Worm (Caenorhabditis elegans) whole organism, L1 larva: ENCODE results near the gene nfu-1.
A peak's percentile ranks its signal among the peaks of the same experiment; 100 is the strongest.

ENCODE experiments used
- C34B4.2 ChIP-seq: sonication (generic microtip); optimal IDR thresholded peaks from 2 replicates; lab custom pipeline; 2017; ENCODE audit warnings: mild to moderate bottlenecking, missing genetic modification characterization, missing compliant biosample characterization
- F16B12.6 ChIP-seq: fragments of 150-350 bp; optimal IDR thresholded peaks from 2 replicates; lab custom pipeline; 2014; ENCODE audit warnings: missing biosample characterization, missing genetic modification characterization
- Y116A8C.19 ChIP-seq: sonication (generic microtip); optimal IDR thresholded peaks from 2 replicates; lab custom pipeline; 2016; ENCODE audit warnings: missing compliant biosample characterization, missing genetic modification characterization, borderline replicate concordance
- aha-1 ChIP-seq: fragments of 150-350 bp; optimal IDR thresholded peaks from 2 replicates; lab custom pipeline; 2014; ENCODE audit warnings: missing biosample characterization, missing genetic modification characterization
- ama-1 ChIP-seq: fragments of 150-350 bp; optimal IDR thresholded peaks from 2 replicates; lab custom pipeline; 2014
- ceh-63 ChIP-seq: fragments of 200-800 bp; sonication (Bioruptor generic); optimal IDR thresholded peaks from 2 replicates; lab custom pipeline; 2018; ENCODE audit warnings: mild to moderate bottlenecking, missing genetic modification characterization, missing compliant biosample characterization
- ceh-8 ChIP-seq: fragments of 200-800 bp; sonication (Bioruptor generic); optimal IDR thresholded peaks from 2 replicates; lab custom pipeline; 2018; ENCODE audit warnings: mild to moderate bottlenecking, missing genetic modification characterization, moderate library complexity, missing compliant biosample characterization
- ceh-82 ChIP-seq, 3 experiments: fragments of 150-350 bp in 1 of 3; sonication (generic microtip) in 2 of 3; optimal IDR thresholded peaks; 2 replicates each; lab custom pipeline; 2014 to 2017; ENCODE audit warnings: missing biosample characterization in 3 of 3, missing genetic modification characterization in 3 of 3
- ces-1 ChIP-seq: fragments of 150-350 bp; optimal IDR thresholded peaks from 2 replicates; lab custom pipeline; 2014; ENCODE audit warnings: missing biosample characterization, missing genetic modification reagents, missing genetic modification characterization
- dsc-1 ChIP-seq: sonication (generic microtip); optimal IDR thresholded peaks from 2 replicates; lab custom pipeline; 2016; ENCODE audit warnings: mild to moderate bottlenecking, missing genetic modification characterization, missing compliant biosample characterization
- egl-13 ChIP-seq: sonication (generic microtip); optimal IDR thresholded peaks from 2 replicates; lab custom pipeline; 2016; ENCODE audit warnings: missing genotype, missing genetic modification reagents, missing genetic modification characterization, missing compliant biosample characterization
- egl-27 ChIP-seq, 2 experiments: fragments of 150-350 bp in 1 of 2; sonication (generic microtip); optimal IDR thresholded peaks; 3 replicates each; lab custom pipeline; 2017 to 2018; ENCODE audit warnings: missing biosample characterization in 2 of 2, missing genetic modification characterization in 2 of 2, missing genetic modification reagents in 2 of 2
- elt-2 ChIP-seq: sonication (generic microtip); optimal IDR thresholded peaks from 2 replicates; lab custom pipeline; 2016; ENCODE audit warnings: missing genetic modification characterization, mild to moderate bottlenecking, inconsistent platforms, missing compliant biosample characterization, missing genetic modification reagents
- fkh-10 ChIP-seq: sonication (generic microtip); optimal IDR thresholded peaks from 2 replicates; lab custom pipeline; 2017; ENCODE audit warnings: missing biosample characterization, missing genetic modification reagents, missing genetic modification characterization
- fkh-4 ChIP-seq: sonication (generic microtip); optimal IDR thresholded peaks from 2 replicates; lab custom pipeline; 2016; ENCODE audit warnings: missing compliant biosample characterization, missing genetic modification characterization, borderline replicate concordance
- hlh-4 ChIP-seq: sonication (generic microtip); optimal IDR thresholded peaks from 2 replicates; lab custom pipeline; 2016; ENCODE audit warnings: mild to moderate bottlenecking, missing genetic modification characterization, missing compliant biosample characterization
- hpl-2 ChIP-seq: fragments of 150-350 bp; optimal IDR thresholded peaks from 2 replicates; lab custom pipeline; 2014; ENCODE audit warnings: missing biosample characterization, missing genetic modification reagents, missing genetic modification characterization
- irx-1 ChIP-seq: sonication (generic microtip); optimal IDR thresholded peaks from 2 replicates; lab custom pipeline; 2016; ENCODE audit warnings: missing genetic modification characterization, missing compliant biosample characterization
- isw-1 ChIP-seq: fragments of 200-800 bp; sonication (Bioruptor generic); IDR thresholded peaks from 2 replicates; pipeline ENCODE4 v1.3.6; 2022; ENCODE audit warnings: missing genetic modification characterization, missing compliant biosample characterization
- lin-14 ChIP-seq: fragments of 200-800 bp; sonication (Bioruptor generic); optimal IDR thresholded peaks from 2 replicates; lab custom pipeline; 2018; ENCODE audit warnings: mild to moderate bottlenecking, missing genetic modification characterization, moderate library complexity, missing compliant biosample characterization
- lir-3 ChIP-seq: sonication (generic microtip); optimal IDR thresholded peaks from 2 replicates; lab custom pipeline; 2016; ENCODE audit warnings: mild to moderate bottlenecking, missing genetic modification characterization, moderate library complexity, missing compliant biosample characterization; ENCODE audit not compliant: poor library complexity
- mab-9 ChIP-seq: fragments of 200-800 bp; sonication (Bioruptor generic); IDR thresholded peaks from 2 replicates; pipeline ENCODE4 v1.3.6; 2022; ENCODE audit warnings: missing genetic modification reagents, missing genetic modification characterization, missing compliant biosample characterization
- mef-2 ChIP-seq: fragments of 150-350 bp; optimal IDR thresholded peaks from 2 replicates; lab custom pipeline; 2014; ENCODE audit warnings: missing biosample characterization, missing genetic modification characterization
- mep-1 ChIP-seq: fragments of 150-350 bp; optimal IDR thresholded peaks from 2 replicates; lab custom pipeline; 2014; ENCODE audit warnings: missing biosample characterization, missing genetic modification characterization
- nhr-11 ChIP-seq: fragments of 150-350 bp; optimal IDR thresholded peaks from 2 replicates; lab custom pipeline; 2014; ENCODE audit warnings: missing biosample characterization, missing genetic modification characterization
- nhr-19 ChIP-seq: fragments of 200-800 bp; sonication (Bioruptor generic); conservative IDR thresholded peaks from 2 replicates; pipeline ENCODE4 v1.3.6; 2022; ENCODE audit warnings: missing genetic modification characterization, missing compliant biosample characterization
- nhr-47 ChIP-seq: sonication (generic microtip); optimal IDR thresholded peaks from 2 replicates; lab custom pipeline; 2016; ENCODE audit warnings: mild to moderate bottlenecking, missing genetic modification characterization, moderate library complexity, missing compliant biosample characterization
- nhr-77 ChIP-seq: fragments of 150-350 bp; optimal IDR thresholded peaks from 2 replicates; lab custom pipeline; 2014; ENCODE audit warnings: missing biosample characterization, missing genetic modification characterization
- nhr-84 ChIP-seq: sonication (generic microtip); optimal IDR thresholded peaks from 2 replicates; lab custom pipeline; 2017; ENCODE audit warnings: missing biosample characterization, missing genetic modification characterization
- nhr-85 ChIP-seq: sonication (generic microtip); peaks from one replicate; lab custom pipeline; 2016; ENCODE audit warnings: missing genetic modification characterization, inconsistent platforms, missing compliant biosample characterization
- nhr-90 ChIP-seq: sonication (generic microtip); optimal IDR thresholded peaks from 2 replicates; lab custom pipeline; 2016; ENCODE audit warnings: mild to moderate bottlenecking, missing genetic modification characterization, missing compliant biosample characterization; ENCODE audit not compliant: poor library complexity
- pqm-1 ChIP-seq: sonication (generic microtip); optimal IDR thresholded peaks from 3 replicates; lab custom pipeline; 2017; ENCODE audit warnings: missing biosample characterization, missing genetic modification characterization
- rnt-1 ChIP-seq: sonication (generic microtip); optimal IDR thresholded peaks from 2 replicates; lab custom pipeline; 2016; ENCODE audit warnings: mild to moderate bottlenecking, missing genetic modification characterization, moderate library complexity, missing compliant biosample characterization
- skn-1 ChIP-seq: fragments of 150-350 bp; optimal IDR thresholded peaks from 2 replicates; lab custom pipeline; 2014; ENCODE audit warnings: missing biosample characterization, missing genetic modification characterization
- snpc-4 ChIP-seq: fragments of 150-350 bp; optimal IDR thresholded peaks from 2 replicates; lab custom pipeline; 2014; ENCODE audit warnings: missing biosample characterization, missing genetic modification characterization
- snu-23 ChIP-seq: sonication (generic microtip); optimal IDR thresholded peaks from 2 replicates; lab custom pipeline; 2016; ENCODE audit warnings: missing genetic modification characterization, missing compliant biosample characterization
- sox-4 ChIP-seq: sonication (generic microtip); optimal IDR thresholded peaks from 2 replicates; lab custom pipeline; 2016; ENCODE audit warnings: missing genetic modification characterization, missing compliant biosample characterization
- sptf-1 ChIP-seq: fragments of 150-350 bp; optimal IDR thresholded peaks from 2 replicates; lab custom pipeline; 2014; ENCODE audit warnings: missing biosample characterization, missing genetic modification characterization
- sup-37 ChIP-seq: fragments of 200-800 bp; sonication (Bioruptor generic); optimal IDR thresholded peaks from 2 replicates; lab custom pipeline; 2018; ENCODE audit warnings: mild to moderate bottlenecking, missing genetic modification characterization, missing compliant biosample characterization
- swsn-7 ChIP-seq: sonication (generic microtip); optimal IDR thresholded peaks from 2 replicates; lab custom pipeline; 2016; ENCODE audit warnings: missing genetic modification characterization, missing compliant biosample characterization
- tlp-1 ChIP-seq: fragments of 150-350 bp; optimal IDR thresholded peaks from 2 replicates; lab custom pipeline; 2014; ENCODE audit warnings: missing biosample characterization, missing genetic modification characterization
- unc-130 ChIP-seq: fragments of 150-350 bp; optimal IDR thresholded peaks from 2 replicates; lab custom pipeline; 2017; ENCODE audit warnings: missing biosample characterization, missing genetic modification characterization, inconsistent platforms
- unc-30 ChIP-seq: sonication (generic microtip); optimal IDR thresholded peaks from 2 replicates; lab custom pipeline; 2017; ENCODE audit warnings: missing biosample characterization, missing genetic modification characterization
- unc-62 ChIP-seq: fragments of 150-350 bp; optimal IDR thresholded peaks from 2 replicates; lab custom pipeline; 2014; ENCODE audit warnings: missing biosample characterization, missing genetic modification reagents, missing genetic modification characterization
- unc-86 ChIP-seq: sonication (generic microtip); optimal IDR thresholded peaks from 2 replicates; lab custom pipeline; 2016; ENCODE audit warnings: missing genetic modification characterization, missing compliant biosample characterization
- vab-15 ChIP-seq: sonication (generic microtip); optimal IDR thresholded peaks from 2 replicates; lab custom pipeline; 2017; ENCODE audit warnings: missing genotype, mild to moderate bottlenecking, missing genetic modification characterization, missing compliant biosample characterization
- xbp-1 ChIP-seq: sonication (generic microtip); optimal IDR thresholded peaks from 2 replicates; lab custom pipeline; 2016; ENCODE audit warnings: missing genetic modification characterization, missing compliant biosample characterization
- zip-4 ChIP-seq: fragments of 200-800 bp; sonication (Bioruptor generic); optimal IDR thresholded peaks from 2 replicates; lab custom pipeline; 2018; ENCODE audit warnings: mild to moderate bottlenecking, missing genetic modification characterization, moderate library complexity, missing compliant biosample characterization
- ztf-11 ChIP-seq, 2 experiments: sonication (generic microtip); optimal IDR thresholded peaks; 2 replicates each; lab custom pipeline; 2016 to 2017; ENCODE audit warnings: missing genetic modification characterization in 2 of 2, missing biosample characterization in 1 of 2, missing compliant biosample characterization in 1 of 2

The nfu-1 gene

ce11 chrIV:10425129-10425528 is 37.9 kb downstream of the nfu-1 start (continued):
- TF ChIP-seq C34B4.2 (no peak), ceh-82 (tag; optimal IDR thresholded peaks at IDR 0.05; lab: Kevin White, UChicago) (peak in 1 of 3 experiments; percentile 5), unc-30 (tag; lab: Kevin White, UChicago) (no peak), Y116A8C.19 (tag; lab: Kevin White, UChicago) (no peak), unc-86 (no peak), swsn-7 (tag; lab: Kevin White, UChicago) (peak; percentile 1), nhr-84 (tag; lab: Kevin White, UChicago) (no peak), sptf-1 (no peak), xbp-1 (tag; lab: Kevin White, UChicago) (peak; percentile 4), tlp-1 (tag; lab: Kevin White, UChicago) (no peak), vab-15 (no peak), lin-14 (GFP tag; lab: Kevin White, UChicago) (peak; percentile 38), F16B12.6 (tag; lab: Kevin White, UChicago) (no peak), hlh-4 (no peak), nhr-47 (tag; lab: Kevin White, UChicago) (no peak), unc-62 (no peak), skn-1 (tag; lab: Kevin White, UChicago) (peak; percentile 5), fkh-4 (tag; lab: Kevin White, UChicago) (no peak), isw-1 (GFP tag; lab: Robert Waterston, UW) (no peak)

ce11 chrIV:10429129-10429528 is 41.9 kb downstream of the nfu-1 start, which contains the start of gene F13B12.2:
Gene F13B12.2, minus strand, starts transcription at chrIV:10429130.
- peak; percentile 91 for TF ChIP-seq ceh-8 (GFP tag; lab: Kevin White, UChicago)
- no peak for TF ChIP-seq hpl-2 (GFP tag; lab: Kevin White, UChicago)
- no peak for TF ChIP-seq unc-130 (tag; lab: Kevin White, UChicago)
- TF ChIP-seq zip-4 (GFP tag; lab: Kevin White, UChicago): no peak
- peak; percentile 12 for TF ChIP-seq lin-14 (GFP tag; lab: Kevin White, UChicago)
- no peak for TF ChIP-seq nhr-19 (GFP tag; lab: Robert Waterston, UW)
- TF ChIP-seq nhr-77: no peak
- no peak for TF ChIP-seq lir-3 (tag; lab: Kevin White, UChicago)
- no peak for TF ChIP-seq ces-1 (GFP tag; lab: Kevin White, UChicago)
- peak; percentile 6 for TF ChIP-seq elt-2 (tag; lab: Kevin White, UChicago)
- no peak for TF ChIP-seq egl-13 (tag; lab: Kevin White, UChicago)
- TF ChIP-seq nhr-90: no peak
- no peak for TF ChIP-seq snpc-4 (tag; lab: Kevin White, UChicago)
- no peak for TF ChIP-seq snu-23 (GFP tag; lab: Kevin White, UChicago)

- TF ChIP-seq sox-4 (tag; lab: Kevin White, UChicago) (peak; percentile 65), dsc-1 (tag; lab: Kevin White, UChicago) (peak; percentile 64), ztf-11 (tag; optimal IDR thresholded peaks at IDR 0.05; lab: Kevin White, UChicago) (no peak)
Observed at ce11 chrIV:10430507-10430906, 43.3 kb downstream of the nfu-1 start.

ce11 chrIV:10436401-10436800 is 49.2 kb downstream of the nfu-1 start, which contains the start of gene ins-1:
Gene ins-1, plus strand, starts transcription at chrIV:10436701.
- no peak for TF ChIP-seq nhr-85
- no peak for TF ChIP-seq ceh-63 (GFP tag; lab: Kevin White, UChicago)
- no peak for TF ChIP-seq irx-1 (tag; lab: Kevin White, UChicago)
- TF ChIP-seq nhr-11 (tag; lab: Kevin White, UChicago): no peak
- TF ChIP-seq mef-2 (tag; lab: Kevin White, UChicago): no peak
- no peak for TF ChIP-seq aha-1 (tag; lab: Kevin White, UChicago)
- TF ChIP-seq mep-1 (tag; lab: Kevin White, UChicago): no peak
- no peak for TF ChIP-seq mab-9 (GFP tag; lab: Robert Waterston, UW)
- TF ChIP-seq ceh-82 (tag; optimal IDR thresholded peaks at IDR 0.05; lab: Kevin White, UChicago): no peak
- no peak for TF ChIP-seq hpl-2 (GFP tag; lab: Kevin White, UChicago)
- no peak for TF ChIP-seq dsc-1 (tag; lab: Kevin White, UChicago)
- no peak for TF ChIP-seq egl-27 (tag; optimal IDR thresholded peaks at IDR 0.05; lab: Kevin White, UChicago)
- no peak for TF ChIP-seq sup-37 (GFP tag; lab: Kevin White, UChicago)
- no peak for TF ChIP-seq tlp-1 (tag; lab: Kevin White, UChicago)
- TF ChIP-seq rnt-1 (tag; lab: Kevin White, UChicago): no peak
- no peak for TF ChIP-seq isw-1 (GFP tag; lab: Robert Waterston, UW)
- TF ChIP-seq ama-1: no peak
- no peak for TF ChIP-seq fkh-10
- no peak for TF ChIP-seq pqm-1 (tag; lab: Kevin White, UChicago)
